Fruit fly (Drosophila melanogaster): ENCODE data around the gene CG6661.

The CG6661 gene

dm6 chr3L:14004963-14005458, 29.6 kb upstream of the CG6661 start:
- peak; percentile 95 for TF ChIP-seq CG17801 (GFP tag; optimal IDR thresholded peaks at IDR 0.05; ENCODE audit: partially characterized antibody)

dm6 chr3L:14005627-14006287, 28.8 kb upstream of the CG6661 start:
- TF ChIP-seq CG17801 (GFP tag; optimal IDR thresholded peaks at IDR 0.05; ENCODE audit: partially characterized antibody): peak; percentile 28

dm6 chr3L:14006704-14007126, 27.9 kb upstream of the CG6661 start:
- peak; percentile 42 for TF ChIP-seq CG17801 (GFP tag; optimal IDR thresholded peaks at IDR 0.05; ENCODE audit: partially characterized antibody)

- TF ChIP-seq CG17801 (GFP tag; optimal IDR thresholded peaks at IDR 0.05; ENCODE audit: partially characterized antibody): no peak
These were observed 8.8 kb upstream of the CG6661 start for dm6 chr3L:14025736-14026135.

- TF ChIP-seq CG17801 (GFP tag; optimal IDR thresholded peaks at IDR 0.05; ENCODE audit: partially characterized antibody): no peak
These were observed 7.0 kb upstream of the CG6661 start for dm6 chr3L:14027549-14027948.

- peak; percentile 11 for TF ChIP-seq CG17801 (GFP tag; optimal IDR thresholded peaks at IDR 0.05; ENCODE audit: partially characterized antibody)
These were observed 5.8 kb upstream of the CG6661 start, which contains the start of gene Ptip for dm6 chr3L:14028485-14029384. Ptip (minus strand) TSS chr3L:14029121.

dm6 chr3L:14031171-14032126, 3.1 kb upstream of the CG6661 start, which contains the start of the genes CG6650 and endos:
CG6650 (plus strand) TSS chr3L:14031450.
endos (minus strand) TSS chr3L:14031706.
- peak; percentile 3 for TF ChIP-seq CG17801 (GFP tag; optimal IDR thresholded peaks at IDR 0.05; ENCODE audit: partially characterized antibody)

dm6 chr3L:14036867-14037313, 2.3 kb downstream of the CG6661 start, which contains the start of gene Hsp110:
Hsp110 (plus strand) TSS chr3L:14037019.
- TF ChIP-seq CG17801 (GFP tag; optimal IDR thresholded peaks at IDR 0.05; ENCODE audit: partially characterized antibody): peak; percentile 66

- TF ChIP-seq CG17801 (GFP tag; optimal IDR thresholded peaks at IDR 0.05; ENCODE audit: partially characterized antibody): no peak
These were observed 3.4 kb downstream of the CG6661 start for dm6 chr3L:14037655-14038644.

dm6 chr3L:14049620-14050253, 15.2 kb downstream of the CG6661 start, which contains the start of gene Neurl4:
Neurl4 (minus strand) TSS chr3L:14049892.
- no peak for TF ChIP-seq CG17801 (GFP tag; optimal IDR thresholded peaks at IDR 0.05; ENCODE audit: partially characterized antibody)

- no peak for TF ChIP-seq CG17801 (GFP tag; optimal IDR thresholded peaks at IDR 0.05; ENCODE audit: partially characterized antibody)
These were observed 16.5 kb downstream of the CG6661 start, which contains the start of gene CG6833 for dm6 chr3L:14050944-14051548. CG6833 (plus strand) TSS chr3L:14051206.

- TF ChIP-seq CG17801 (GFP tag; optimal IDR thresholded peaks at IDR 0.05; ENCODE audit: partially characterized antibody): peak; percentile 76
These were observed 18.6 kb downstream of the CG6661 start, which contains the start of the genes CG13484 and Frl for dm6 chr3L:14053073-14053643. CG13484 (minus strand) TSS chr3L:14053079. Frl (plus strand) TSS chr3L:14053215.

Measured in ovary, adult (tissue).